Fruit fly (Drosophila melanogaster): ENCODE results near the gene CG31730.

The CG31730 gene

dm6 chr2L:13244759-13245308, 14.7 kb downstream of the CG31730 start:
- TF ChIP-seq CG8765 (GFP tag; IDR thresholded peaks at IDR 0.05) = no peak
- TF ChIP-seq CG7357 (GFP tag; IDR thresholded peaks at IDR 0.05) = no peak
- TF ChIP-seq pros (GFP tag; optimal IDR thresholded peaks at IDR 0.05) = peak; percentile 95
- no peak for TF ChIP-seq CG1529 (GFP tag; optimal IDR thresholded peaks at IDR 0.05)
- TF ChIP-seq Gug (GFP tag; IDR thresholded peaks at IDR 0.05) = no peak
- no peak for TF ChIP-seq Meics (GFP tag; optimal IDR thresholded peaks at IDR 0.05)
- TF ChIP-seq CG4820 (GFP tag; optimal IDR thresholded peaks at IDR 0.05) = no peak
- no peak for TF ChIP-seq dysf (GFP tag; IDR thresholded peaks at IDR 0.05)
- no peak for TF ChIP-seq sd (tag; optimal IDR thresholded peaks at IDR 0.05)
- TF ChIP-seq abd-A (tag; optimal IDR thresholded peaks at IDR 0.05) = no peak
- no peak for TF ChIP-seq fd3F (GFP tag; optimal IDR thresholded peaks at IDR 0.05)
- TF ChIP-seq fru (optimal IDR thresholded peaks at IDR 0.05) = no peak
- TF ChIP-seq Fer3 (tag; optimal IDR thresholded peaks at IDR 0.05) = no peak
- TF ChIP-seq cato (GFP tag; optimal IDR thresholded peaks at IDR 0.05; ENCODE audit: borderline replicate concordance) = no peak
- no peak for TF ChIP-seq Camta (GFP tag; optimal IDR thresholded peaks at IDR 0.05)
- no peak for TF ChIP-seq lab (GFP tag; optimal IDR thresholded peaks at IDR 0.05)
- no peak for TF ChIP-seq pzg (GFP tag; optimal IDR thresholded peaks at IDR 0.05)
- no peak for TF ChIP-seq luna (GFP tag; optimal IDR thresholded peaks at IDR 0.05)
- peak; percentile 10 for TF ChIP-seq zen (tag; optimal IDR thresholded peaks at IDR 0.05)
- peak; percentile 69; the same call in 1 of the 3 replicates for TF ChIP-seq CG2199 (GFP tag; IDR thresholded peaks at IDR 0.05)
- TF ChIP-seq Aef1 (GFP tag; IDR thresholded peaks at IDR 0.05) = no peak
- TF ChIP-seq CG17385 (GFP tag; optimal IDR thresholded peaks at IDR 0.05) = no peak
- no peak for TF ChIP-seq salm (tag; optimal IDR thresholded peaks at IDR 0.05)
- TF ChIP-seq Med (GFP tag) = peak; percentile 60
- 0 out of 2 replicates have a peak, but pooled peaks have one; percentile 14 for TF ChIP-seq CG17328 (GFP tag; IDR thresholded peaks at IDR 0.05)
- no peak for TF ChIP-seq shn (GFP tag; optimal IDR thresholded peaks at IDR 0.05)
- no peak for TF ChIP-seq CG3995 (GFP tag; optimal IDR thresholded peaks at IDR 0.05)
- TF ChIP-seq CG10274 (GFP tag; optimal IDR thresholded peaks at IDR 0.05) = no peak
- no peak for TF ChIP-seq al (GFP tag; IDR thresholded peaks at IDR 0.05)
- TF ChIP-seq gcm (GFP tag; optimal IDR thresholded peaks at IDR 0.05) = no peak
- TF ChIP-seq CG15514 (GFP tag; optimal IDR thresholded peaks at IDR 0.05) = no peak
- no peak for TF ChIP-seq Dfd (GFP tag; optimal IDR thresholded peaks at IDR 0.05)
- TF ChIP-seq CG7556 (GFP tag; optimal IDR thresholded peaks at IDR 0.05) = no peak
- peak; percentile 81 for TF ChIP-seq sens (GFP tag)
- no peak for TF ChIP-seq Antp (GFP tag; optimal IDR thresholded peaks at IDR 0.05)
- TF ChIP-seq CG14667 (GFP tag; IDR thresholded peaks at IDR 0.05) = no peak
- no peak for TF ChIP-seq CG34422 (GFP tag; IDR thresholded peaks at IDR 0.05)
- TF ChIP-seq CG13287 (GFP tag; IDR thresholded peaks at IDR 0.05; ENCODE audit: partially characterized antibody) = no peak
- TF ChIP-seq Myb (GFP tag; optimal IDR thresholded peaks at IDR 0.05) = no peak
- no peak for TF ChIP-seq Hr39 (optimal IDR thresholded peaks at IDR 0.05)

- TF ChIP-seq CG10543 (GFP tag; optimal IDR thresholded peaks at IDR 0.05) (no peak), CG4820 (GFP tag; optimal IDR thresholded peaks at IDR 0.05) (no peak)
These were observed 19.9 kb downstream of the CG31730 start, which contains the start of gene Jhbp13 for dm6 chr2L:13239689-13240088. TSS of gene Jhbp13 (plus strand) at chr2L:13239989.

Measured in whole organism, embryonic.